Fruit fly (Drosophila melanogaster) S2 (cell line): ENCODE data around the gene dpr11.

Experiments
- CG8478 ChIP-seq: fragments of >200 bp; optimal IDR thresholded peaks from 2 replicates; lab custom pipeline; 2018
- CTCF ChIP-seq, 2 experiments: fragments of >200 bp; optimal IDR thresholded peaks; 2 replicates each; lab custom pipeline; 2018

DNA sequence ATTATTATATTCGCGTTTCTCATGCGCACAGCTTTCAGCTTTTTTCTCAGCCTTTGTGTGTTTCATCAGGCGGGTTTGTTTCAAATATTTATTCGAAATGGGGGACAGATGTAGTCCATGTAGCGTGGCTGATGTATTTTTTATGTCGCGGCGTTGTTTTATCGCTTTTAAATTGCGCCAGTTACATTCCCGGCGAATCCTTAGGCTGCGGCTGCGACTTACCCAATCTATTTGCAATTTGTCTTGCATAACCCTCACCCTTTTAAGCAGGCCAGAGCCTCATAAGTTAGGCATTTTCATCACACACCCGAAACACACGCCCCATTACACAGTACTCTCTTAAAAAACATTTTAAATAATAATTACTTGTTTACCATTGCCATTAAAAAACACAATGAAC lies 36.7 kb upstream of the dpr11 start, which contains the start of gene sunz:
- TF ChIP-seq CG8478 (no peak), CTCF (optimal IDR thresholded peaks at IDR 0.05; lab: Kevin White, UChicago) (no peak)
